Fruit fly (Drosophila melanogaster) whole organism, adult: ENCODE measurements around the gene klar.

Source experiments
- CG12768 ChIP-seq: fragments of 200-800 bp; sonication (Bioruptor generic); optimal IDR thresholded peaks from 2 replicates; lab custom pipeline; 2017; ENCODE audit warnings: missing biosample characterization, missing genetic modification characterization, mild to moderate bottlenecking, moderate library complexity, missing genetic modification reagents
- CG14711 ChIP-seq: fragments of 200-800 bp; sonication (Bioruptor generic); optimal IDR thresholded peaks from 2 replicates; lab custom pipeline; 2018; ENCODE audit warnings: missing biosample characterization, mild to moderate bottlenecking, missing genetic modification characterization, moderate library complexity
- CG1620 ChIP-seq: fragments of 200-800 bp; sonication (Bioruptor generic); optimal IDR thresholded peaks from 2 replicates; lab custom pipeline; 2016; ENCODE audit warnings: missing biosample characterization, missing genetic modification characterization
- CG7045 ChIP-seq: fragments of 200-800 bp; sonication (Bioruptor generic); optimal IDR thresholded peaks from 2 replicates; lab custom pipeline; 2017; ENCODE audit warnings: missing biosample characterization, mild to moderate bottlenecking, missing genetic modification characterization
- CG7101 ChIP-seq: fragments of 200-800 bp; sonication (Bioruptor generic); optimal IDR thresholded peaks from 2 replicates; lab custom pipeline; 2018; ENCODE audit warnings: missing biosample characterization, mild to moderate bottlenecking, missing genetic modification characterization, moderate library complexity
- Clk ChIP-seq: fragments of 200-800 bp; sonication (Bioruptor generic); optimal IDR thresholded peaks from 2 replicates; lab custom pipeline; 2017; ENCODE audit warnings: missing biosample characterization, missing genetic modification characterization
- Crg-1 ChIP-seq: fragments of 200-800 bp; sonication (Bioruptor generic); optimal IDR thresholded peaks from 2 replicates; lab custom pipeline; 2016; ENCODE audit warnings: missing biosample characterization, missing genetic modification characterization
- Hr96 ChIP-seq: fragments of 200-800 bp; sonication (Bioruptor generic); optimal IDR thresholded peaks from 2 replicates; lab custom pipeline; 2016; ENCODE audit warnings: missing biosample characterization, missing genetic modification characterization
- Mnt ChIP-seq: fragments of 200-800 bp; sonication (Bioruptor generic); optimal IDR thresholded peaks from 2 replicates; lab custom pipeline; 2016; ENCODE audit warnings: missing biosample characterization, mild to moderate bottlenecking, missing genetic modification characterization
- cnc ChIP-seq, 2 experiments: fragments of >200 bp; optimal IDR thresholded peaks; 2 replicates each; lab custom pipeline; 2017
- kay ChIP-seq: fragments of 200-800 bp; sonication (Bioruptor generic); peaks from one replicate; lab custom pipeline; 2016; ENCODE audit warnings: missing biosample characterization, missing genetic modification characterization, borderline replicate concordance
- ovo ChIP-seq: fragments of 200-800 bp; sonication (Bioruptor generic); optimal IDR thresholded peaks from 2 replicates; lab custom pipeline; 2016; ENCODE audit warnings: missing biosample characterization, missing genetic modification characterization
- pad ChIP-seq: fragments of 200-800 bp; sonication (Bioruptor generic); optimal IDR thresholded peaks from 3 replicates; lab custom pipeline; 2017; ENCODE audit warnings: missing biosample characterization, missing genetic modification characterization, mild to moderate bottlenecking, moderate library complexity, missing genetic modification reagents

- TF ChIP-seq CG12768 (GFP tag; lab: Kevin White, UChicago) (peak; percentile 3), pad (GFP tag; lab: Kevin White, UChicago) (no peak), CG1620 (no peak), CG7045 (GFP tag; lab: Kevin White, UChicago) (no peak), CG14711 (tag; lab: Kevin White, UChicago) (no peak), Clk (GFP tag; lab: Kevin White, UChicago) (no peak), cnc (optimal IDR thresholded peaks at IDR 0.05; lab: Kevin White, UChicago) (no peak), ovo (GFP tag; lab: Kevin White, UChicago) (no peak), Mnt (GFP tag; lab: Kevin White, UChicago) (peak; percentile 45), CG7101 (tag; lab: Kevin White, UChicago) (no peak), kay (GFP tag; lab: Kevin White, UChicago) (no peak), Crg-1 (no peak), Hr96 (GFP tag; lab: Kevin White, UChicago) (no peak)
These were observed 19.1 kb upstream of the klar start for dm6 chr3L:559390-560034.
